Worm (Caenorhabditis elegans) whole organism, L3 larva: ENCODE results near the gene glb-34.

Experiments used
- ama-1 ChIP-seq: fragments of 150-350 bp; optimal IDR thresholded peaks from 2 replicates; lab custom pipeline; 2018
- ceh-9 ChIP-seq: sonication (generic microtip); optimal IDR thresholded peaks from 2 replicates; lab custom pipeline; 2018; ENCODE audit warnings: missing biosample characterization, missing genetic modification characterization
- elt-3 ChIP-seq, 3 experiments: fragments of 150-350 bp in 1 of 3; sonication (generic microtip) in 2 of 3; optimal IDR thresholded peaks; 2 replicates in 2 of 3; 4 replicates in 1 of 3; lab custom pipeline; 2014 to 2017; ENCODE audit warnings: missing biosample characterization in 3 of 3, missing genetic modification characterization in 3 of 3
- fos-1 ChIP-seq: fragments of 150-350 bp; optimal IDR thresholded peaks from 2 replicates; lab custom pipeline; 2014; ENCODE audit warnings: missing biosample characterization, missing genetic modification characterization
- nhr-12 ChIP-seq: fragments of 150-350 bp; optimal IDR thresholded peaks from 2 replicates; lab custom pipeline; 2014; ENCODE audit warnings: missing biosample characterization, missing genetic modification characterization
- nhr-43 ChIP-seq: sonication (generic microtip); optimal IDR thresholded peaks from 2 replicates; lab custom pipeline; 2016; ENCODE audit warnings: mild to moderate bottlenecking, missing genetic modification characterization, missing compliant biosample characterization; ENCODE audit not compliant: poor library complexity, severe bottlenecking
- snpc-4 ChIP-seq: fragments of 150-350 bp; optimal IDR thresholded peaks from 2 replicates; lab custom pipeline; 2014; ENCODE audit warnings: missing biosample characterization, missing genetic modification characterization

DNA sequence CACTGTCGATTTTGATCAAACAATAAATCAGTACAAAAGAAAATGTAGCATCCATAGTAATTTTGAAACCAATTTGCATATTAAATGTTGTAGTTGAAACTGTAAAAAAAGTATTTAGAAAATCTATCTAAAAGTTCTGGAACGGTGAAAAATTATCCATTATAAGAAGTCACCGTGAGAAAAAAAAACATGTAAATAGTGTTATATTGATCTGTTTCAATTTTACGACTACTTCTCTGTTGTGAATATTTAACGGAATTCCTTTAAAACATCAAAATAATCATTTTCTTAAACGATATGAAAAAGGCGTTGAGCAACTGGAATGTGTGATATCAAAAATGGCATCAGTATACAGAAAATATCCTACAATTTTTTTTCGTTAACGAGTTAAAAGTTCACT, 23.2 kb downstream of the glb-34 start, which contains the start of gene T27E7.9:
- TF ChIP-seq ama-1 (lab: Kevin White, UChicago) (no peak), nhr-12 (tag; lab: Kevin White, UChicago) (no peak), elt-3 (tag; optimal IDR thresholded peaks at IDR 0.05; lab: Kevin White, UChicago) (no peak), snpc-4 (no peak), nhr-43 (tag; lab: Kevin White, UChicago) (no peak), fos-1 (tag; lab: Kevin White, UChicago) (no peak), ceh-9 (tag; lab: Kevin White, UChicago) (no peak)
